Worm (Caenorhabditis elegans): ENCODE measurements around the gene lact-9.

lact-9 gene

ce11 chrIV:13748798-13749197, 36.6 kb downstream of the lact-9 start:
- TF ChIP-seq lsy-12 (tag; optimal IDR thresholded peaks at IDR 0.05) (no peak), nfya-1 (tag; optimal IDR thresholded peaks at IDR 0.05; ENCODE audit: insufficient read depth) (peak; percentile 2)

ce11 chrIV:13745409-13745808, 40.0 kb downstream of the lact-9 start, which contains the start of gene C47A4.5:
Gene C47A4.5 (plus strand): TSS chrIV:13745709.
- no peak for TF ChIP-seq lsy-12 (tag; optimal IDR thresholded peaks at IDR 0.05)
- TF ChIP-seq nhr-67 (tag; optimal IDR thresholded peaks at IDR 0.05), result no peak
- no peak for TF ChIP-seq pqm-1 (tag; optimal IDR thresholded peaks at IDR 0.05)
- TF ChIP-seq elt-1 (tag; optimal IDR thresholded peaks at IDR 0.05), result no peak
- no peak for TF ChIP-seq ztf-4 (tag; optimal IDR thresholded peaks at IDR 0.05)
- TF ChIP-seq elt-2 (tag; optimal IDR thresholded peaks at IDR 0.05), result no peak

ce11 chrIV:13742244-13742643, 43.2 kb downstream of the lact-9 start, which contains the start of gene C47A4.3:
Gene C47A4.3 (minus strand): TSS chrIV:13742344.
- TF ChIP-seq elt-2 (tag; optimal IDR thresholded peaks at IDR 0.05) (no peak), nhr-237 (tag; optimal IDR thresholded peaks at IDR 0.05) (no peak), aly-2 (tag; optimal IDR thresholded peaks at IDR 0.05) (no peak), mml-1 (tag; optimal IDR thresholded peaks at IDR 0.05) (no peak), lin-15B (tag; optimal IDR thresholded peaks at IDR 0.05) (no peak), pqm-1 (tag; optimal IDR thresholded peaks at IDR 0.05) (no peak), ceh-9 (tag; optimal IDR thresholded peaks at IDR 0.05) (no peak), lin-39 (tag; optimal IDR thresholded peaks at IDR 0.05) (no peak), elt-1 (tag; optimal IDR thresholded peaks at IDR 0.05) (no peak), ceh-28 (tag; optimal IDR thresholded peaks at IDR 0.05) (no peak), lsy-12 (tag; optimal IDR thresholded peaks at IDR 0.05) (no peak), ZK546.5 (tag; optimal IDR thresholded peaks at IDR 0.05) (no peak), nhr-76 (tag; optimal IDR thresholded peaks at IDR 0.05) (no peak), sea-2 (GFP tag; optimal IDR thresholded peaks at IDR 0.05) (no peak)
